Worm (Caenorhabditis elegans) whole organism, L2 larva: ENCODE measurements around the gene H01M10.2.

ENCODE experiments used
- ama-1 ChIP-seq: fragments of 150-350 bp; optimal IDR thresholded peaks from 2 replicates; lab custom pipeline; 2018; ENCODE audit warnings: inconsistent platforms
- ceh-82 ChIP-seq: fragments of 150-350 bp; optimal IDR thresholded peaks from 2 replicates; lab custom pipeline; 2014; ENCODE audit warnings: missing biosample characterization, missing genetic modification characterization
- lsy-2 ChIP-seq, 2 experiments: fragments of 150-350 bp in 1 of 2; sonication (generic microtip) in 1 of 2; optimal IDR thresholded peaks; 2 replicates each; lab custom pipeline; 2014 to 2017; ENCODE audit warnings: missing biosample characterization in 2 of 2, missing genetic modification characterization in 2 of 2
- mab-5 ChIP-seq: fragments of 150-350 bp; optimal IDR thresholded peaks from 2 replicates; lab custom pipeline; 2014; ENCODE audit warnings: missing biosample characterization, missing genetic modification characterization
- mdl-1 ChIP-seq, 2 experiments: fragments of 150-350 bp in 1 of 2; sonication (generic microtip) in 1 of 2; optimal IDR thresholded peaks; 2 replicates each; lab custom pipeline; 2017; ENCODE audit warnings: missing biosample characterization in 2 of 2, missing genetic modification characterization in 2 of 2
- nhr-237 ChIP-seq: fragments of 150-350 bp; optimal IDR thresholded peaks from 2 replicates; lab custom pipeline; 2014; ENCODE audit warnings: missing biosample characterization, missing genetic modification characterization

DNA sequence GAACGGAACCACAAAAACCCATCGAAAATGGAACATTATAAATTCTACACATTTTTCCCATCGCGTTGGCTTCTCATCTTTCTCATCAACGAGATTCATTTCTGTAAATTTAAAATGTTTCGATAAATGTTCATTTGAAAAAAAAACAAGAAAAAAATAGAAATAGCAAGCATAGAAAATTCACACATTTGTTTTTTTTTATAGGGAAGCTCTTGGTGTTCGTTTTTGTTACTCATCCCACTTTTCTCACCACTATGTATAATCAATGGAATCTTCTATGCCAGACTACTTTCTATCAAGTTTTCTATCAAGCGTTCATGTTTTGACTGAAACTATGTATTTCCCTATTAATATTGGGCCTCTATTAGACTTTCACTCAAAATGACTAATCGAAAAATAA, 21.5 kb downstream of the H01M10.2 start, which contains the start of gene dhcr-24:
- TF ChIP-seq ama-1 (lab: Kevin White, UChicago) (no peak), ceh-82 (no peak), lsy-2 (tag; optimal IDR thresholded peaks at IDR 0.05; lab: Kevin White, UChicago) (no peak), nhr-237 (tag; lab: Kevin White, UChicago) (no peak), mab-5 (no peak), mdl-1 (tag; optimal IDR thresholded peaks at IDR 0.05; lab: Kevin White, UChicago) (no peak)
